Fruit fly (Drosophila melanogaster) whole organism, embryonic: ENCODE results near the gene Cyp18a1.

Source experiments
- B-H1 ChIP-seq: fragments of 200-800 bp; sonication (Bioruptor generic); IDR thresholded peaks from 3 replicates; pipeline ENCODE4 v1.3.6; 2022; ENCODE audit warnings: missing biosample characterization, missing genetic modification characterization
- Blimp-1 ChIP-seq: fragments of 200-800 bp; sonication (Bioruptor generic); optimal IDR thresholded peaks from 3 replicates; lab custom pipeline; 2018; ENCODE audit warnings: missing biosample characterization, missing genetic modification characterization, mild to moderate bottlenecking, moderate library complexity, missing genetic modification reagents
- CG15073 ChIP-seq: fragments of 200-800 bp; sonication (Bioruptor generic); optimal IDR thresholded peaks from 2 replicates; lab custom pipeline; 2016; ENCODE audit warnings: missing biosample characterization, missing genetic modification characterization
- CG18262 ChIP-seq: fragments of 200-800 bp; optimal IDR thresholded peaks from 3 replicates; lab custom pipeline; 2019; ENCODE audit warnings: missing biosample characterization, mild to moderate bottlenecking, missing genetic modification characterization, moderate library complexity
- CG32532 ChIP-seq: fragments of 200-800 bp; sonication (Bioruptor generic); IDR thresholded peaks from 2 replicates; pipeline ENCODE4 v1.3.6; 2022; ENCODE audit warnings: missing biosample characterization, missing genetic modification characterization
- CG33213 ChIP-seq: fragments of 200-800 bp; sonication (Bioruptor generic); optimal IDR thresholded peaks from 3 replicates; lab custom pipeline; 2016; ENCODE audit warnings: missing biosample characterization, missing genetic modification characterization
- CG34422 ChIP-seq: fragments of 200-800 bp; sonication (Bioruptor generic); IDR thresholded peaks from 3 replicates; pipeline ENCODE4 v1.3.6; 2022; ENCODE audit warnings: missing biosample characterization, missing genetic modification characterization
- CG4707 ChIP-seq: fragments of 200-800 bp; sonication (Bioruptor generic); optimal IDR thresholded peaks from 2 replicates; lab custom pipeline; 2018; ENCODE audit warnings: missing biosample characterization, mild to moderate bottlenecking, missing genetic modification characterization, moderate library complexity
- CG5180 ChIP-seq: fragments of 200-800 bp; sonication (Bioruptor generic); optimal IDR thresholded peaks from 3 replicates; lab custom pipeline; 2017; ENCODE audit warnings: missing biosample characterization, missing genetic modification characterization, mild to moderate bottlenecking, moderate library complexity, missing genetic modification reagents
- CG6683 ChIP-seq: fragments of 200-800 bp; sonication (Bioruptor generic); optimal IDR thresholded peaks from 2 replicates; lab custom pipeline; 2017; ENCODE audit warnings: missing biosample characterization, mild to moderate bottlenecking, missing genetic modification characterization, missing genetic modification reagents
- CG6689 ChIP-seq: fragments of 200-800 bp; sonication (Bioruptor generic); IDR thresholded peaks from 2 replicates; pipeline ENCODE4 v1.3.6; 2022; ENCODE audit warnings: missing biosample characterization, missing genetic modification characterization
- CG6854 ChIP-seq: fragments of 200-800 bp; sonication (Bioruptor generic); optimal IDR thresholded peaks from 3 replicates; lab custom pipeline; 2017; ENCODE audit warnings: missing biosample characterization, mild to moderate bottlenecking, missing genetic modification characterization
- CG7271 ChIP-seq: fragments of 200-800 bp; sonication (Bioruptor generic); optimal IDR thresholded peaks from 2 replicates; lab custom pipeline; 2018; ENCODE audit warnings: missing biosample characterization, mild to moderate bottlenecking, missing genetic modification characterization, moderate library complexity
- CG9817 ChIP-seq: fragments of 200-800 bp; sonication (Bioruptor generic); optimal IDR thresholded peaks from 2 replicates; lab custom pipeline; 2018; ENCODE audit warnings: missing biosample characterization, mild to moderate bottlenecking, missing genetic modification characterization, moderate library complexity
- D19A ChIP-seq: fragments of 200-800 bp; optimal IDR thresholded peaks from 3 replicates; lab custom pipeline; 2019; ENCODE audit warnings: missing biosample characterization, mild to moderate bottlenecking, missing genetic modification characterization, moderate library complexity
- Dll ChIP-seq: fragments of 200-800 bp; sonication (Bioruptor generic); IDR thresholded peaks from 4 replicates; pipeline ENCODE4 v1.3.6; 2022; ENCODE audit warnings: missing biosample characterization, missing genetic modification characterization; ENCODE audit not compliant: partially characterized antibody
- Drgx ChIP-seq: fragments of 200-800 bp; sonication (Bioruptor generic); IDR thresholded peaks from 2 replicates; pipeline ENCODE4 v1.3.6; 2022; ENCODE audit warnings: missing biosample characterization, missing genetic modification characterization
- Ptx1 ChIP-seq: fragments of 200-800 bp; sonication (Bioruptor generic); IDR thresholded peaks from 2 replicates; pipeline ENCODE4 v1.3.6; 2022; ENCODE audit warnings: missing biosample characterization, missing genetic modification characterization
- Side ChIP-seq: fragments of 200-800 bp; sonication (Bioruptor generic); optimal IDR thresholded peaks from 2 replicates; lab custom pipeline; 2016; ENCODE audit warnings: missing biosample characterization, missing genetic modification characterization
- Sox102F ChIP-seq: fragments of 200-800 bp; sonication (Bioruptor generic); optimal IDR thresholded peaks from 2 replicates; lab custom pipeline; 2018; ENCODE audit warnings: missing biosample characterization, mild to moderate bottlenecking, missing genetic modification characterization, moderate library complexity
- Tbp ChIP-seq: fragments of >200 bp; optimal IDR thresholded peaks from 2 replicates; lab custom pipeline; 2018; ENCODE audit warnings: missing biosample characterization, missing genetic modification characterization
- bsh ChIP-seq, 2 experiments: fragments of 200-800 bp; sonication (Bioruptor generic); optimal IDR thresholded peaks; 2 replicates each; lab custom pipeline; 2017 to 2018; ENCODE audit warnings: mild to moderate bottlenecking in 2 of 2, missing biosample characterization in 2 of 2, missing genetic modification characterization in 2 of 2, moderate library complexity in 1 of 2
- cg ChIP-seq: fragments of 200-800 bp; sonication (Bioruptor generic); optimal IDR thresholded peaks from 3 replicates; lab custom pipeline; 2019; ENCODE audit warnings: missing biosample characterization, mild to moderate bottlenecking, missing genetic modification characterization, moderate library complexity
- crol ChIP-seq: fragments of 200-800 bp; sonication (Bioruptor generic); IDR thresholded peaks from 2 replicates; pipeline ENCODE4 v1.3.6; 2022; ENCODE audit warnings: missing biosample characterization, missing genetic modification characterization
- dmrt99B ChIP-seq: fragments of 200-800 bp; sonication (Bioruptor generic); optimal IDR thresholded peaks from 2 replicates; lab custom pipeline; 2018; ENCODE audit warnings: missing biosample characterization, mild to moderate bottlenecking, missing genetic modification characterization, moderate library complexity
- eyg ChIP-seq: fragments of 200-800 bp; sonication (Bioruptor generic); optimal IDR thresholded peaks from 3 replicates; lab custom pipeline; 2016; ENCODE audit warnings: missing biosample characterization, missing genetic modification characterization
- fd3F ChIP-seq: fragments of 200-800 bp; sonication (Bioruptor generic); optimal IDR thresholded peaks from 2 replicates; lab custom pipeline; 2018; ENCODE audit warnings: missing biosample characterization, mild to moderate bottlenecking, missing genetic modification characterization, moderate library complexity
- gfzf ChIP-seq: fragments of 200-800 bp; sonication (Bioruptor generic); optimal IDR thresholded peaks from 2 replicates; lab custom pipeline; 2016; ENCODE audit warnings: missing biosample characterization, mild to moderate bottlenecking, missing genetic modification characterization, moderate library complexity
- gsb-n ChIP-seq: fragments of 200-800 bp; sonication (Bioruptor generic); optimal IDR thresholded peaks from 3 replicates; lab custom pipeline; 2018; ENCODE audit warnings: missing biosample characterization, mild to moderate bottlenecking, missing genetic modification characterization
- kni ChIP-seq: fragments of 200-800 bp; sonication (Bioruptor generic); optimal IDR thresholded peaks from 3 replicates; lab custom pipeline; 2017; ENCODE audit warnings: mild to moderate bottlenecking, missing biosample characterization, missing genetic modification reagents, missing genetic modification characterization
- nmo ChIP-seq: fragments of 200-800 bp; sonication (Bioruptor generic); optimal IDR thresholded peaks from 2 replicates; lab custom pipeline; 2018; ENCODE audit warnings: missing biosample characterization, mild to moderate bottlenecking, missing genetic modification characterization, moderate library complexity
- sd ChIP-seq: fragments of 200-800 bp; sonication (Bioruptor generic); optimal IDR thresholded peaks from 3 replicates; lab custom pipeline; 2018; ENCODE audit warnings: missing biosample characterization, mild to moderate bottlenecking, missing genetic modification characterization, moderate library complexity
- sens ChIP-seq: fragments of 200-800 bp; sonication (Bioruptor generic); peaks from one replicate; lab custom pipeline; 2016; ENCODE audit warnings: missing biosample characterization, missing genetic modification characterization
- sna ChIP-seq: fragments of 200-800 bp; sonication (Bioruptor generic); IDR thresholded peaks from 2 replicates; pipeline ENCODE4 v1.3.6; 2022; ENCODE audit warnings: missing biosample characterization, missing genetic modification characterization; ENCODE audit not compliant: partially characterized antibody
- sr ChIP-seq: fragments of 200-800 bp; sonication (Bioruptor generic); IDR thresholded peaks from 3 replicates; pipeline ENCODE4 v1.3.6; 2022; ENCODE audit warnings: missing biosample characterization, missing genetic modification characterization
- unc-4 ChIP-seq: fragments of 200-800 bp; sonication (Bioruptor generic); IDR thresholded peaks from 2 replicates; pipeline ENCODE4 v1.3.6; 2022; ENCODE audit warnings: missing biosample characterization, missing genetic modification characterization; ENCODE audit not compliant: partially characterized antibody

Cyp18a1 gene

dm6 chrX:18678876-18679275 is 14.0 kb downstream of the Cyp18a1 start (continued):
- peak; percentile 18; the same call in 1 of the 2 replicates for TF ChIP-seq Ptx1
- TF ChIP-seq dmrt99B (tag; lab: Kevin White, UChicago), result peak; percentile 2
- no peak for TF ChIP-seq B-H1 (GFP tag; lab: Robert Waterston, UW)
- TF ChIP-seq CG6689 (GFP tag; lab: Robert Waterston, UW), result peak; percentile 42
- no peak for TF ChIP-seq eyg (GFP tag; lab: Kevin White, UChicago)
- peak; percentile 69 for TF ChIP-seq sens (GFP tag; lab: Kevin White, UChicago)
- peak; percentile 54 for TF ChIP-seq Sox102F (GFP tag; lab: Kevin White, UChicago)
- peak in 1 of 2 experiments; percentile 24 for TF ChIP-seq bsh (GFP tag; optimal IDR thresholded peaks at IDR 0.05; lab: Kevin White, UChicago)
- peak; percentile 81 for TF ChIP-seq Drgx
- no peak for TF ChIP-seq CG34422
- TF ChIP-seq nmo (GFP tag; lab: Kevin White, UChicago), result no peak

- TF ChIP-seq nmo (GFP tag; lab: Kevin White, UChicago) (no peak), Tbp (no peak), CG15073 (GFP tag; lab: Kevin White, UChicago) (no peak), crol (GFP tag; lab: Robert Waterston, UW) (peak; percentile 88), sr (GFP tag; lab: Robert Waterston, UW) (0 out of 3 replicates have a peak, but pooled peaks have one; percentile 39), Blimp-1 (peak; percentile 17)
- TF ChIP-seq, all 482 proteins: peak for 3
Observed at dm6 chrX:18676756-18677155, 16.1 kb downstream of the Cyp18a1 start.

dm6 chrX:18675702-18676101 is 17.1 kb downstream of the Cyp18a1 start:
- TF ChIP-seq CG33213 (GFP tag; lab: Kevin White, UChicago) (no peak), sens (GFP tag; lab: Kevin White, UChicago) (peak; percentile 12), unc-4 (GFP tag; lab: Robert Waterston, UW) (no peak), CG6683 (GFP tag; lab: Kevin White, UChicago) (no peak), CG18262 (tag; lab: Kevin White, UChicago) (peak; percentile 8), CG6854 (GFP tag; lab: Kevin White, UChicago) (no peak), CG7271 (tag; lab: Kevin White, UChicago) (no peak), CG32532 (GFP tag; lab: Robert Waterston, UW) (no peak), sna (GFP tag; lab: Robert Waterston, UW) (no peak), gfzf (no peak)

dm6 chrX:18675272-18675671 is 17.6 kb downstream of the Cyp18a1 start:
- TF ChIP-seq Dll (GFP tag; lab: Robert Waterston, UW) (no peak), CG9817 (tag; lab: Kevin White, UChicago) (no peak), D19A (no peak), crol (GFP tag; lab: Robert Waterston, UW) (peak; percentile 56), fd3F (GFP tag; lab: Kevin White, UChicago) (no peak), Blimp-1 (peak; percentile 99), cg (peak; percentile 55), sd (no peak), gsb-n (no peak), CG5180 (peak; percentile 26), Side (GFP tag; lab: Kevin White, UChicago) (no peak), kni (GFP tag; lab: Kevin White, UChicago) (peak; percentile 12), CG4707 (GFP tag; lab: Kevin White, UChicago) (no peak)
